Worm (Caenorhabditis elegans) whole organism, young adult: ENCODE data around the gene F56H9.2.

Experiments used
- C06A6.2 ChIP-seq: fragments of 200-800 bp; sonication (Bioruptor generic); conservative IDR thresholded peaks from 2 replicates; pipeline ENCODE4 v1.3.6; 2022; ENCODE audit warnings: missing genetic modification characterization, missing compliant biosample characterization
- F23B12.7 ChIP-seq: sonication (generic microtip); optimal IDR thresholded peaks from 2 replicates; lab custom pipeline; 2017; ENCODE audit warnings: missing genetic modification characterization, mild to moderate bottlenecking, missing compliant biosample characterization, antibody characterized with exemption, moderate library complexity; ENCODE audit not compliant: insufficient read depth
- F49E8.2 ChIP-seq: sonication (generic microtip); optimal IDR thresholded peaks from 3 replicates; lab custom pipeline; 2017; ENCODE audit warnings: missing genetic modification characterization, mild to moderate bottlenecking, missing compliant biosample characterization, antibody characterized with exemption, moderate library complexity; ENCODE audit not compliant: insufficient read depth
- F55B11.4 ChIP-seq: sonication (generic microtip); optimal IDR thresholded peaks from 2 replicates; lab custom pipeline; 2016; ENCODE audit warnings: missing compliant biosample characterization, missing genetic modification characterization, borderline replicate concordance; ENCODE audit not compliant: insufficient read depth
- K11D2.4 ChIP-seq: fragments of 200-800 bp; sonication (Bioruptor generic); IDR thresholded peaks from 2 replicates; pipeline ENCODE4 v1.3.6; 2022; ENCODE audit warnings: missing genetic modification reagents, missing genetic modification characterization, missing compliant biosample characterization
- Y53F4B.3 ChIP-seq: fragments of 200-800 bp; sonication (Bioruptor generic); IDR thresholded peaks from 2 replicates; pipeline ENCODE4 v1.3.6; 2022; ENCODE audit warnings: missing genetic modification reagents, missing genetic modification characterization, missing compliant biosample characterization
- Y56A3A.18 ChIP-seq: fragments of 200-800 bp; sonication (Bioruptor generic); IDR thresholded peaks from 2 replicates; pipeline ENCODE4 v1.3.6; 2022; ENCODE audit warnings: missing genetic modification reagents, missing genetic modification characterization, missing compliant biosample characterization
- Y95B8A.8 ChIP-seq: fragments of 200-800 bp; sonication (Bioruptor generic); IDR thresholded peaks from 2 replicates; pipeline ENCODE4 v1.3.6; 2022; ENCODE audit warnings: missing genetic modification reagents, missing genetic modification characterization, missing compliant biosample characterization
- ZK185.1 ChIP-seq: sonication (generic microtip); optimal IDR thresholded peaks from 2 replicates; lab custom pipeline; 2016; ENCODE audit warnings: mild to moderate bottlenecking, missing genetic modification characterization, missing compliant biosample characterization; ENCODE audit not compliant: poor library complexity, severe bottlenecking
- aptf-2 ChIP-seq: fragments of 200-800 bp; sonication (Bioruptor generic); conservative IDR thresholded peaks from 2 replicates; pipeline ENCODE4 v1.3.6; 2022; ENCODE audit warnings: missing genetic modification reagents, missing genetic modification characterization, missing compliant biosample characterization
- attf-3 ChIP-seq: fragments of 200-800 bp; sonication (Bioruptor generic); conservative IDR thresholded peaks from 2 replicates; pipeline ENCODE4 v1.3.6; 2022; ENCODE audit warnings: missing genetic modification reagents, missing genetic modification characterization, missing compliant biosample characterization
- attf-5 ChIP-seq: fragments of 200-800 bp; sonication (Bioruptor generic); optimal IDR thresholded peaks from 2 replicates; lab custom pipeline; 2018; ENCODE audit warnings: mild to moderate bottlenecking, missing genetic modification characterization, missing compliant biosample characterization
- cebp-2 ChIP-seq: fragments of 200-800 bp; sonication (Bioruptor generic); IDR thresholded peaks from 2 replicates; pipeline ENCODE4 v1.3.6; 2022; ENCODE audit warnings: missing genetic modification characterization, missing compliant biosample characterization
- chd-7 ChIP-seq: sonication (generic microtip); optimal IDR thresholded peaks from 2 replicates; lab custom pipeline; 2016; ENCODE audit warnings: mild to moderate bottlenecking, missing genetic modification characterization, moderate library complexity, missing compliant biosample characterization
- die-1 ChIP-seq: sonication (generic microtip); optimal IDR thresholded peaks from 2 replicates; lab custom pipeline; 2016; ENCODE audit warnings: missing genotype, mild to moderate bottlenecking, missing genetic modification characterization, missing compliant biosample characterization
- dpl-1 ChIP-seq: fragments of 150-350 bp; optimal IDR thresholded peaks from 2 replicates; lab custom pipeline; 2014; ENCODE audit warnings: missing biosample characterization, missing genetic modification reagents, missing genetic modification characterization
- egl-18 ChIP-seq: fragments of 200-800 bp; sonication (Bioruptor generic); IDR thresholded peaks from 2 replicates; pipeline ENCODE4 v1.3.6; 2022; ENCODE audit warnings: missing genetic modification reagents, missing genetic modification characterization, missing compliant biosample characterization
- ekl-4 ChIP-seq: fragments of 200-800 bp; sonication (Bioruptor generic); IDR thresholded peaks from 2 replicates; pipeline ENCODE4 v1.3.6; 2022; ENCODE audit warnings: missing genetic modification reagents, missing genetic modification characterization, missing compliant biosample characterization
- ets-4 ChIP-seq: fragments of 200-800 bp; sonication (Bioruptor generic); optimal IDR thresholded peaks from 2 replicates; lab custom pipeline; 2018; ENCODE audit warnings: mild to moderate bottlenecking, missing genetic modification characterization, missing compliant biosample characterization
- fkh-3 ChIP-seq: sonication (generic microtip); optimal IDR thresholded peaks from 2 replicates; lab custom pipeline; 2016; ENCODE audit warnings: mild to moderate bottlenecking, missing genetic modification characterization, missing compliant biosample characterization
- gei-17 ChIP-seq: fragments of 200-800 bp; sonication (Bioruptor generic); optimal IDR thresholded peaks from 2 replicates; lab custom pipeline; 2018; ENCODE audit warnings: mild to moderate bottlenecking, missing genetic modification characterization, missing compliant biosample characterization
- hlh-26 ChIP-seq: fragments of 200-800 bp; sonication (Bioruptor generic); conservative IDR thresholded peaks from 2 replicates; pipeline ENCODE4 v1.3.6; 2022; ENCODE audit warnings: missing genetic modification reagents, missing genetic modification characterization, missing compliant biosample characterization
- hrde-1 ChIP-seq: sonication (generic microtip); optimal IDR thresholded peaks from 2 replicates; lab custom pipeline; 2016; ENCODE audit warnings: missing genetic modification characterization, mild to moderate bottlenecking, missing compliant biosample characterization, moderate library complexity, missing genotype, missing genetic modification reagents, borderline replicate concordance
- lag-1 ChIP-seq: fragments of 200-800 bp; sonication (Bioruptor generic); IDR thresholded peaks from 2 replicates; pipeline ENCODE4 v1.3.6; 2022; ENCODE audit warnings: missing genetic modification reagents, missing genetic modification characterization, missing compliant biosample characterization
- lin-26 ChIP-seq: fragments of 200-800 bp; sonication (Bioruptor generic); IDR thresholded peaks from 2 replicates; pipeline ENCODE4 v1.3.6; 2022; ENCODE audit warnings: missing genetic modification reagents, missing genetic modification characterization, missing compliant biosample characterization
- madf-3 ChIP-seq: fragments of 200-800 bp; sonication (Bioruptor generic); IDR thresholded peaks from 2 replicates; pipeline ENCODE4 v1.3.6; 2022; ENCODE audit warnings: missing genetic modification reagents, missing genetic modification characterization, missing compliant biosample characterization
- madf-8 ChIP-seq: fragments of 200-800 bp; sonication (Bioruptor generic); conservative IDR thresholded peaks from 2 replicates; pipeline ENCODE4 v1.3.6; 2022; ENCODE audit warnings: missing genetic modification reagents, missing genetic modification characterization, missing compliant biosample characterization
- mxl-1 ChIP-seq: sonication (generic microtip); optimal IDR thresholded peaks from 2 replicates; lab custom pipeline; 2016; ENCODE audit warnings: missing genetic modification characterization, missing compliant biosample characterization
- nfya-1 ChIP-seq: sonication (generic microtip); optimal IDR thresholded peaks from 2 replicates; lab custom pipeline; 2017; ENCODE audit warnings: antibody characterized with exemption, missing compliant biosample characterization, missing genetic modification characterization, borderline replicate concordance; ENCODE audit not compliant: insufficient read depth
- rec-8 ChIP-seq, 2 experiments: sonication (generic microtip); optimal IDR thresholded peaks; 2 replicates each; lab custom pipeline; 2016; ENCODE audit warnings: mild to moderate bottlenecking in 2 of 2, missing genetic modification characterization in 2 of 2, missing genetic modification reagents in 2 of 2, missing genotype in 2 of 2, missing biosample characterization in 1 of 2, missing compliant biosample characterization in 1 of 2, moderate library complexity in 1 of 2
- rpc-1 ChIP-seq, 2 experiments: fragments of 150-350 bp in 1 of 2; sonication (generic microtip) in 1 of 2; optimal IDR thresholded peaks; 2 replicates each; lab custom pipeline; 2014 to 2018; ENCODE audit warnings: missing biosample characterization in 1 of 2, missing genetic modification characterization in 1 of 2, missing genetic modification reagents in 1 of 2, missing genotype in 1 of 2
- sea-2 ChIP-seq: fragments of 200-800 bp; sonication (Bioruptor generic); IDR thresholded peaks from 2 replicates; pipeline ENCODE4 v1.3.6; 2022; ENCODE audit warnings: missing genetic modification characterization, missing compliant biosample characterization
- snpc-1.1 ChIP-seq: sonication (generic microtip); optimal IDR thresholded peaks from 2 replicates; lab custom pipeline; 2017; ENCODE audit warnings: missing genetic modification characterization, mild to moderate bottlenecking, missing compliant biosample characterization, antibody characterized with exemption, moderate library complexity, missing genotype, missing genetic modification reagents; ENCODE audit not compliant: insufficient read depth
- snpc-1.3 ChIP-seq: sonication (generic microtip); optimal IDR thresholded peaks from 2 replicates; lab custom pipeline; 2017; ENCODE audit warnings: missing genetic modification characterization, mild to moderate bottlenecking, missing compliant biosample characterization, antibody characterized with exemption, moderate library complexity, missing genotype, missing genetic modification reagents; ENCODE audit not compliant: insufficient read depth
- snpc-3.4 ChIP-seq: sonication (generic microtip); optimal IDR thresholded peaks from 2 replicates; lab custom pipeline; 2017; ENCODE audit warnings: missing genetic modification characterization, mild to moderate bottlenecking, missing compliant biosample characterization, antibody characterized with exemption, moderate library complexity, missing genotype, missing genetic modification reagents
- sptf-2 ChIP-seq: fragments of 200-800 bp; sonication (Bioruptor generic); optimal IDR thresholded peaks from 2 replicates; lab custom pipeline; 2018; ENCODE audit warnings: mild to moderate bottlenecking, missing genetic modification characterization, missing compliant biosample characterization
- unc-130 ChIP-seq: sonication (generic microtip); optimal IDR thresholded peaks from 2 replicates; lab custom pipeline; 2016; ENCODE audit warnings: missing genetic modification reagents, missing genetic modification characterization, missing compliant biosample characterization
- unc-62 ChIP-seq: fragments of 150-350 bp; optimal IDR thresholded peaks from 2 replicates; lab custom pipeline; 2014; ENCODE audit warnings: missing biosample characterization, missing genetic modification reagents, missing genetic modification characterization
- ztf-18 ChIP-seq: sonication (generic microtip); optimal IDR thresholded peaks from 2 replicates; lab custom pipeline; 2016; ENCODE audit warnings: missing genotype, mild to moderate bottlenecking, missing genetic modification characterization, missing compliant biosample characterization
- ztf-26 ChIP-seq: sonication (generic microtip); optimal IDR thresholded peaks from 2 replicates; lab custom pipeline; 2017; ENCODE audit warnings: missing genetic modification characterization, missing compliant biosample characterization

Gene F56H9.2

DNA sequence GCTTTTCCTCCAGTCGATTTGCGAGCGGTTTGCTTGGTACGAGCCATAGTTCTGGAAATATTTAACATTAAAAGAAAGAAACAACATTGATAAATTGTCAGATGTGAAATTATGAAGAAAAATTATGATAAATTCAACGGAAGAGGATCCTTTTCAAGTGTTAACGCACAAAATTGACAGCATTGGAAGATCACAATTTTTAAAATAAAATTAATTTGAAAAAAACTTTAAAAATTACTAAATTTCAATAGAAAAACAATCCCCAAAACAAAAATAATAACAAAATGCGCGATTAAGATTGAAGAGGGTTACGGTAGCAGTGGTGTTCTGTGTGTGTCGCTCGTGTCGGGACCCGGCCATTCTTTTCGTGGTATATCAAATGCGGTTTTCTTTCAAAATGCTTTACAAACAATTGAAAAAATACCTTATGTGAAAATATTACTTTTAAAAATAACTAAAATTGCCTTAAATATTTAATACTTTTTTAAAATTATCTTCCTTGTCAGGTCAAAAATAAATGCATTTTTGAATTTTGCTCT is 22.9 kb downstream of the F56H9.2 start, which contains the start of gene his-74 (continued):
- TF ChIP-seq Y56A3A.18 (no peak), ztf-26 (tag; lab: Kevin White, UChicago) (no peak), C06A6.2 (GFP tag; lab: Robert Waterston, UW) (no peak), madf-3 (GFP tag; lab: Robert Waterston, UW) (no peak)

DNA sequence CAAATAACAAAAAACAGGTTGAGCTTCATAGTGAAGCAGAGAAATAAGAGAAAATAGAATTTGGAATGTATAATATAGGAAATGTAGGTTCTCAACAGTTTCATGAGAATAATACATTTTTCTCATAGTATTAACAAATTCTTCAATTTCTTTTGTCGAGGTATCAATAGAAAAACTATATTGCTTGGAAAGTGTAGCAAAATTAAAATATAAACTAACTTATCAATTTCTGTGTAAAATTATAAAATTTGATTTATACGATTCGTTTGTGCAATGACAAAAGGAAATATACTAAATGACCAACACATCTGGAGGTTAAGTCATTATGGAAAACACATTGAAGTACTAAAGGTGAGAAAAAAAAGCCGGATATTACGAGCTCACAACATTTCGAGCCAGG is 24.2 kb downstream of the F56H9.2 start, which contains the start of gene W05B10.3:
Gene W05B10.3, minus strand, starts transcription at position 101 of the 400 bp plus-strand sequence.
- TF ChIP-seq F49E8.2 (tag; lab: Kevin White, UChicago) (no peak), fkh-3 (no peak), egl-18 (GFP tag; lab: Robert Waterston, UW) (no peak), attf-3 (GFP tag; lab: Robert Waterston, UW) (no peak), ets-4 (GFP tag; lab: Kevin White, UChicago) (no peak), K11D2.4 (GFP tag; lab: Robert Waterston, UW) (no peak), C06A6.2 (GFP tag; lab: Robert Waterston, UW) (no peak), lag-1 (no peak), rec-8 (tag; optimal IDR thresholded peaks at IDR 0.05; lab: Kevin White, UChicago) (no peak), ztf-18 (tag; lab: Kevin White, UChicago) (no peak), gei-17 (no peak)
- TF ChIP-seq, all 124 proteins: peak for 0

- TF ChIP-seq snpc-1.1 (tag; lab: Kevin White, UChicago) (no peak), ztf-26 (tag; lab: Kevin White, UChicago) (no peak), K11D2.4 (GFP tag; lab: Robert Waterston, UW) (no peak), attf-5 (GFP tag; lab: Kevin White, UChicago) (no peak), cebp-2 (GFP tag; lab: Robert Waterston, UW) (no peak), C06A6.2 (GFP tag; lab: Robert Waterston, UW) (no peak), snpc-1.3 (tag; lab: Kevin White, UChicago) (no peak), chd-7 (tag; lab: Kevin White, UChicago) (no peak), sptf-2 (GFP tag; lab: Kevin White, UChicago) (no peak), sea-2 (GFP tag; lab: Robert Waterston, UW) (no peak), rpc-1 (optimal IDR thresholded peaks at IDR 0.05; lab: Kevin White, UChicago) (no peak), rpc-1 (tag; optimal IDR thresholded peaks at IDR 0.05; lab: Kevin White, UChicago) (no peak), snpc-3.4 (tag; lab: Kevin White, UChicago) (no peak), F23B12.7 (tag; lab: Kevin White, UChicago) (no peak), hrde-1 (tag; lab: Kevin White, UChicago) (no peak), Y53F4B.3 (GFP tag; lab: Robert Waterston, UW) (no peak), Y56A3A.18 (no peak), nfya-1 (tag; lab: Kevin White, UChicago) (no peak), dpl-1 (GFP tag; lab: Kevin White, UChicago) (no peak), hlh-26 (GFP tag; lab: Robert Waterston, UW) (no peak), lin-26 (no peak)
- TF ChIP-seq, all 124 proteins: peak for 0
Measured at ce11 chrV:12663386-12663785, 25.9 kb downstream of the F56H9.2 start.

DNA sequence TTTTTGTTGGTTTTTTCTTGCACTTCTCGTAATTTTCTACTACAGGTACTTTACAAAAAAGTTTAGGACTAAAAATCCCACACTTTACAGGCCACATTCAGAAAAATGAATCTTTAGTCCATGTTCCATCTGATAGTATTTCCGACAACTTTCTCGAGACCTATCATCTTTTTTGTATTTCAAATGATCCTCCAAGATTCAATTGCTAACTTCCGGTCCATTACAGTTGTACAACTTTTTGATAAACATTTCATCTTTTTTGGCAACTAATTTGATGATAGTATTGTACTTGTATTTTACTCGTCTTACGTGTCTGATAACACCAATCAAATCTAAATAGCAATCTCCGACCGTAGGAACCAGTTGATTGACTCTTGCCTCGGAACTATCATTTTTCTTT is 29.9 kb downstream of the F56H9.2 start:
- TF ChIP-seq mxl-1 (tag; lab: Kevin White, UChicago) (no peak), rpc-1 (optimal IDR thresholded peaks at IDR 0.05; lab: Kevin White, UChicago) (no peak), rpc-1 (tag; optimal IDR thresholded peaks at IDR 0.05; lab: Kevin White, UChicago) (no peak), F55B11.4 (tag; lab: Kevin White, UChicago) (no peak), sptf-2 (GFP tag; lab: Kevin White, UChicago) (no peak), ZK185.1 (tag; lab: Kevin White, UChicago) (no peak), ekl-4 (no peak), madf-8 (GFP tag; lab: Robert Waterston, UW) (no peak), unc-62 (no peak), aptf-2 (GFP tag; lab: Robert Waterston, UW) (no peak), die-1 (tag; lab: Kevin White, UChicago) (no peak), unc-130 (no peak), Y95B8A.8 (no peak)
